Worm (Caenorhabditis elegans): ENCODE data around the gene Y51H7C.41.

- TF ChIP-seq ref-1 (GFP tag; conservative IDR thresholded peaks at IDR 0.05) (no peak), T22C8.4 (GFP tag; IDR thresholded peaks at IDR 0.05) (no peak), med-1 (GFP tag; optimal IDR thresholded peaks at IDR 0.05; ENCODE audit: insufficient read depth) (no peak), flt-1 (GFP tag; IDR thresholded peaks at IDR 0.05) (no peak), ztf-23 (GFP tag; IDR thresholded peaks at IDR 0.05) (no peak), klf-2 (GFP tag; conservative IDR thresholded peaks at IDR 0.05) (no peak)
These were observed 42.9 kb upstream of the Y51H7C.41 start for ce11 chrII:1360257-1360656.

Data from whole organism, midembryonic.